Fruit fly (Drosophila melanogaster): ENCODE results near the gene CG3156.
"Not testable (repeated sequence)": the region's sequence is repeated elsewhere in the genome, so short reads cannot be mapped to it uniquely, and the experiment has no call there.

CG3156 gene

DNA sequence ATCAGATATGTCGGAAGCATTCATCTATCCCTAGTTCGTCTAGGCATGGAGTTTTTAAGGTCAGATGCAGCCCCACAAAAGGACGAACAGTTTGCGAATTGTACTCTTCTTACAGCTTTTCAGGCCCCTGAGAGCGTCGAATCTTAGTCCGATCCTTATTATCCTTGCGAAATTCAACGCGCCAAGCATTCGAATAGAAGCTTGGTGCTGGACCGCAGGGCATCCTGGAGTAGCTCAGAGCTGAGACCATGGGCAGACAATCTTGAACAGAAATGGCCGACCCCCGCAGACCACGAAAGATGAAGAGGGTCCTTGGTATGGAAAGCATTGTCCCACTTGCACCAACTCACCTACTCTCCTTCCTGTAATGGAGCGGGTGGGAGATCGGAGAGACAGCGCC lies 8.9 kb upstream of the CG3156 start, which contains the start of gene CG32817:
TSS of gene CG32817 (plus strand) at position 301 of the 400 bp plus-strand sequence.
- TF ChIP-seq sage (GFP tag; optimal IDR thresholded peaks at IDR 0.05) (no peak), pan (optimal IDR thresholded peaks at IDR 0.05) (no peak), CG9705 (GFP tag; optimal IDR thresholded peaks at IDR 0.05) (no peak), Hr78 (GFP tag; optimal IDR thresholded peaks at IDR 0.05) (no peak)

DNA sequence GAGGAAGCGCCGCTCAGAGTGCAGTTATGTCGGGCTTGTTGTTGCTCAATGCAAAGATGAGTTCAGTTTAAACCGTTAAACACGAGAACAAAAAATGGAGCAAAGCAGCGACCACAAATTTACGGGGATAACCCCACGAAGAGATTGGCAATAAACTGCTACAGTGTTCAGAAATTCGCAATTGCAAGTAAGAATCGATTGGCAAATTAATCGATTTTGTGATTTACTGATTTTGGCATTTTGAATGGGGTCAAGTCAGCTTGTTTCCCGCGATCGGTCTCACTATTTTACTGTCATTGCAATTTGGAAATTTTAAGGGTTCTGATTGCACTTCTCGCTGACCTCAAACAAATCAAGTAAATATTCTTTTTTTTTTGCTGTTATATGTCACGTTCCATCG lies 6.0 kb upstream of the CG3156 start, which contains the start of gene CG3176:
TSS of gene CG3176 (plus strand) at position 221 of the 400 bp plus-strand sequence.
- TF ChIP-seq Rel (GFP tag; optimal IDR thresholded peaks at IDR 0.05) = not testable (repeated sequence)
- TF ChIP-seq Rel (tag; optimal IDR thresholded peaks at IDR 0.05) (peak; percentile 95), rgr (GFP tag; optimal IDR thresholded peaks at IDR 0.05) (peak; percentile 29)

DNA sequence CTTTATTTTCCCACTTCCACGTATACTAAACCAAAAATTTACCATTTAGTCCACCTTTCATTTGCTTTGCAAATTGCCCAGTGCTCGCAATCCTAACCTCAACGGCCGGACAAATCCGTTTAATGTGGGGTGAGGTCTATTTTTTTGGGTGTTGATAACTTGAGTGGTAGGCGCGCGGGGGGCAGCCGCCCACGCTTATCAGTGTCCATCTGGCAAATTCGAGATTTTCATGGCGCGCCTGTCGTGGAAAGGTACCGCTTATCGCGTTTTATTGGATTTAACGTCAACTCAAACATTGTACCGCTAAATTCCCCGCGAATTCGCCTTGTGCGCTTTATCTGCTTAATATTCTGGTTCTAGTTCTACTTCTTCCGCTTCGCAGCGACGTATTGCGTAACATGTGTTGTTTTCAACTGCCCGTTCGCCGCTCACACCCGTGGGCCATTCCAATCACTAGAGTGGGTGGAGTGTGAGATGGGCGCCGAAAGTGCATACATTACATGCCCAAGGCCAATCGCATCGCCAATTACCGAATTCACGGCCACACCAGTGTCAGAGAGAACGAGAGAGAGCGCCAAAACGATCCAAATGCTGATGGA lies 5.1 kb downstream of the CG3156 start:
- TF ChIP-seq Rel (GFP tag; optimal IDR thresholded peaks at IDR 0.05) (no peak), Rel (tag; optimal IDR thresholded peaks at IDR 0.05) (peak; percentile 96), sv (GFP tag; optimal IDR thresholded peaks at IDR 0.05) (no peak), woc (GFP tag; optimal IDR thresholded peaks at IDR 0.05) (no peak), Vsx2 (GFP tag; optimal IDR thresholded peaks at IDR 0.05; ENCODE audit: partially characterized antibody) (no peak), h (GFP tag; optimal IDR thresholded peaks at IDR 0.05) (no peak), Mio (GFP tag; optimal IDR thresholded peaks at IDR 0.05) (no peak)

DNA sequence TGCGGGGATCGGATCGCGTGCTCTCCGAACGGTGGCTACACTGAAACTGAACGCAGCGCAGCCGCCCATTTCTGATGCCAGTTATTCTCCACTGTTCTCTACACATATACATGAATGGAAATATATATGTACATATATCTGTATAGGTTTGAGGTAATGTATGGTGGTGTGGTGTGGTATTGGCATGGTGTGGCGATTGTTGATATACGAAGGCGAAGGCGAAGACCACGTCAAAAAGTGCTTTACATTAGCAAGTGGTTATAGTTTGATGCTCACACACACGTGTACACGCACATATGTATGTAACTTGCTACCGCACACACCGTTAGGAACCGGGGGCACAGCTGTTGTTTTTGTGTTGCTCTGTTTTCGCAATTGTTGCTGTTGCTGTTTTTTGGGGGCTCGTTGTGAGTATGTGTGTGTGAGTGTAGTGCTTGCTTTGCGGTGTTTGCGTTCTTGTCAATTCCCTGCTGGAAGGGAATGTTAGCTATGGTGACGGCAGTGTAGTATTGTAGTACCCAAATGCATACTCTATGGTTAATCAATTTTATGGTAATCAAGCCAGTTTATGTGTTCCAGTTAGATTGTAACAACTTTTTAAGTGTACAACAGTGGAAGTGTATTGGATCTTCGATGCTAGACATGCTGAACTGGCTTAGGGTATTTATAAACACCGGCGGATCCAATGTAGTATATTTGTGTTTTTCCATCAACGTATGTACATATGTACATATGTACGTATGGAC lies 5.9 kb downstream of the CG3156 start, which contains the start of gene CG17896:
TSS of gene CG17896 (minus strand) at position 51 of the 746 bp plus-strand sequence.
- TF ChIP-seq N (GFP tag; optimal IDR thresholded peaks at IDR 0.05) = peak; percentile 10
- no peak for TF ChIP-seq Abd-B (GFP tag; optimal IDR thresholded peaks at IDR 0.05)
- no peak for TF ChIP-seq tai (GFP tag; optimal IDR thresholded peaks at IDR 0.05)
- TF ChIP-seq Mio (GFP tag; optimal IDR thresholded peaks at IDR 0.05) = peak; percentile 84
- TF ChIP-seq dl (GFP tag; optimal IDR thresholded peaks at IDR 0.05; ENCODE audit: insufficient read depth in 1 of 2, partially characterized antibody in 2 of 2) = no peak
- peak; percentile 96 for TF ChIP-seq CG32264 (GFP tag; optimal IDR thresholded peaks at IDR 0.05)
- TF ChIP-seq fru (GFP tag; optimal IDR thresholded peaks at IDR 0.05) = peak; percentile 98
- TF ChIP-seq sage (GFP tag; optimal IDR thresholded peaks at IDR 0.05) = no peak
- peak; percentile 98 for TF ChIP-seq rgr (GFP tag; optimal IDR thresholded peaks at IDR 0.05)
- TF ChIP-seq GATAd (GFP tag; optimal IDR thresholded peaks at IDR 0.05) = no peak
- TF ChIP-seq Hr83 (GFP tag; optimal IDR thresholded peaks at IDR 0.05; ENCODE audit: poor library complexity, severe bottlenecking) = peak; percentile 61
- TF ChIP-seq Jra (GFP tag; optimal IDR thresholded peaks at IDR 0.05) = peak; percentile 83
- TF ChIP-seq Myc (optimal IDR thresholded peaks at IDR 0.05) = no peak
- no peak for TF ChIP-seq brk (GFP tag; optimal IDR thresholded peaks at IDR 0.05)
- no peak for TF ChIP-seq Hr78 (GFP tag; optimal IDR thresholded peaks at IDR 0.05)
- TF ChIP-seq HLH106 (tag; optimal IDR thresholded peaks at IDR 0.05) = peak; percentile 96
- TF ChIP-seq br (GFP tag; optimal IDR thresholded peaks at IDR 0.05) = peak; percentile 98
- peak; percentile 95 for TF ChIP-seq psq (GFP tag; optimal IDR thresholded peaks at IDR 0.05)
- peak; percentile 98 for TF ChIP-seq OdsH (GFP tag; optimal IDR thresholded peaks at IDR 0.05)
- TF ChIP-seq dmrt93B (GFP tag; optimal IDR thresholded peaks at IDR 0.05) = peak; percentile 95
- peak; percentile 86 for TF ChIP-seq Rel (GFP tag; optimal IDR thresholded peaks at IDR 0.05)
- peak; percentile 61 for TF ChIP-seq Rel (tag; optimal IDR thresholded peaks at IDR 0.05)
- peak; percentile 67 for TF ChIP-seq CG9705 (GFP tag; optimal IDR thresholded peaks at IDR 0.05)
- no peak for TF ChIP-seq lola (GFP tag; optimal IDR thresholded peaks at IDR 0.05)
- TF ChIP-seq Sp1 (GFP tag; optimal IDR thresholded peaks at IDR 0.05) = peak; percentile 95
- TF ChIP-seq Vsx2 (GFP tag; optimal IDR thresholded peaks at IDR 0.05; ENCODE audit: partially characterized antibody) = no peak
- TF ChIP-seq foxo (GFP tag; optimal IDR thresholded peaks at IDR 0.05) = peak; percentile 95 to 99
- no peak for TF ChIP-seq pan (optimal IDR thresholded peaks at IDR 0.05)
- no peak for TF ChIP-seq CrebA (GFP tag; optimal IDR thresholded peaks at IDR 0.05; ENCODE audit: borderline replicate concordance)
- TF ChIP-seq sv (GFP tag; optimal IDR thresholded peaks at IDR 0.05) = peak; percentile 94
- peak; percentile 97 for TF ChIP-seq Hnf4 (GFP tag; optimal IDR thresholded peaks at IDR 0.05)
- no peak for TF ChIP-seq Dif (GFP tag; optimal IDR thresholded peaks at IDR 0.05; ENCODE audit: partially characterized antibody)
- TF ChIP-seq ey (GFP tag; optimal IDR thresholded peaks at IDR 0.05) = peak; percentile 99
- peak; percentile 99 for TF ChIP-seq h (GFP tag; optimal IDR thresholded peaks at IDR 0.05)
- no peak for TF ChIP-seq dsf (GFP tag; optimal IDR thresholded peaks at IDR 0.05; ENCODE audit: borderline replicate concordance)
- TF ChIP-seq jim (GFP tag; optimal IDR thresholded peaks at IDR 0.05) = no peak
- no peak for TF ChIP-seq Dfd (GFP tag; optimal IDR thresholded peaks at IDR 0.05)
- no peak for TF ChIP-seq usp (GFP tag; optimal IDR thresholded peaks at IDR 0.05)
- peak; percentile 99 for TF ChIP-seq woc (GFP tag; optimal IDR thresholded peaks at IDR 0.05)

Data from whole organism, wandering third instar larva.